Worm (Caenorhabditis elegans) whole organism, young adult: ENCODE measurements around the gene F11F1.1.

Source experiments
- B0019.2 ChIP-seq: fragments of 200-800 bp; sonication (Bioruptor generic); conservative IDR thresholded peaks from 2 replicates; pipeline ENCODE4 v1.3.6; 2022; ENCODE audit warnings: missing genetic modification reagents, missing genetic modification characterization, missing compliant biosample characterization
- F10E7.11 ChIP-seq: sonication (generic microtip); optimal IDR thresholded peaks from 2 replicates; lab custom pipeline; 2017; ENCODE audit warnings: mild to moderate bottlenecking, missing genetic modification characterization, moderate library complexity, missing compliant biosample characterization
- F33H1.4 ChIP-seq: fragments of 200-800 bp; sonication (Bioruptor generic); IDR thresholded peaks from 2 replicates; pipeline ENCODE4 v1.3.6; 2022; ENCODE audit warnings: missing genetic modification reagents, missing genetic modification characterization, missing compliant biosample characterization
- F37B4.10 ChIP-seq: fragments of 200-800 bp; sonication (Bioruptor generic); IDR thresholded peaks from 2 replicates; pipeline ENCODE4 v1.3.6; 2022; ENCODE audit warnings: missing genetic modification characterization, missing compliant biosample characterization
- F39B2.1 ChIP-seq: fragments of 200-800 bp; sonication (Bioruptor generic); IDR thresholded peaks from 2 replicates; pipeline ENCODE4 v1.3.6; 2022; ENCODE audit warnings: missing genetic modification reagents, missing genetic modification characterization, missing compliant biosample characterization
- F57A8.1 ChIP-seq: fragments of 200-800 bp; sonication (Bioruptor generic); optimal IDR thresholded peaks from 2 replicates; lab custom pipeline; 2018; ENCODE audit warnings: mild to moderate bottlenecking, missing genetic modification characterization, moderate library complexity, missing compliant biosample characterization
- K12H6.12 ChIP-seq: fragments of 200-800 bp; sonication (Bioruptor generic); optimal IDR thresholded peaks from 2 replicates; lab custom pipeline; 2018; ENCODE audit warnings: mild to moderate bottlenecking, missing genetic modification characterization, missing compliant biosample characterization
- T07F8.4 ChIP-seq: sonication (generic microtip); optimal IDR thresholded peaks from 2 replicates; lab custom pipeline; 2016; ENCODE audit warnings: mild to moderate bottlenecking, missing genetic modification characterization, moderate library complexity, missing compliant biosample characterization
- Y53G8AR.9 ChIP-seq: fragments of 200-800 bp; sonication (Bioruptor generic); conservative IDR thresholded peaks from 2 replicates; pipeline ENCODE4 v1.3.6; 2022; ENCODE audit warnings: missing genetic modification reagents, missing genetic modification characterization, missing compliant biosample characterization
- Y56A3A.18 ChIP-seq: fragments of 200-800 bp; sonication (Bioruptor generic); IDR thresholded peaks from 2 replicates; pipeline ENCODE4 v1.3.6; 2022; ENCODE audit warnings: missing genetic modification reagents, missing genetic modification characterization, missing compliant biosample characterization
- Y67H2A.10 ChIP-seq: fragments of 200-800 bp; sonication (Bioruptor generic); conservative IDR thresholded peaks from 2 replicates; pipeline ENCODE4 v1.3.6; 2022; ENCODE audit warnings: missing genetic modification reagents, missing genetic modification characterization, missing compliant biosample characterization
- ZK185.1 ChIP-seq: sonication (generic microtip); optimal IDR thresholded peaks from 2 replicates; lab custom pipeline; 2016; ENCODE audit warnings: mild to moderate bottlenecking, missing genetic modification characterization, missing compliant biosample characterization; ENCODE audit not compliant: poor library complexity, severe bottlenecking
- aptf-2 ChIP-seq: fragments of 200-800 bp; sonication (Bioruptor generic); conservative IDR thresholded peaks from 2 replicates; pipeline ENCODE4 v1.3.6; 2022; ENCODE audit warnings: missing genetic modification reagents, missing genetic modification characterization, missing compliant biosample characterization
- atf-7 ChIP-seq: sonication (generic microtip); optimal IDR thresholded peaks from 2 replicates; lab custom pipeline; 2017; ENCODE audit warnings: mild to moderate bottlenecking, missing genetic modification characterization, missing compliant biosample characterization
- athp-1 ChIP-seq: sonication (generic microtip); optimal IDR thresholded peaks from 2 replicates; lab custom pipeline; 2017; ENCODE audit warnings: mild to moderate bottlenecking, missing genetic modification characterization, missing compliant biosample characterization
- attf-6 ChIP-seq: fragments of 200-800 bp; sonication (Bioruptor generic); IDR thresholded peaks from 2 replicates; pipeline ENCODE4 v1.3.6; 2022; ENCODE audit warnings: missing genetic modification reagents, missing genetic modification characterization, missing compliant biosample characterization
- ccch-3 ChIP-seq: fragments of 200-800 bp; sonication (Bioruptor generic); optimal IDR thresholded peaks from 2 replicates; lab custom pipeline; 2018; ENCODE audit warnings: mild to moderate bottlenecking, missing genetic modification characterization, missing compliant biosample characterization
- cebp-1 ChIP-seq, 2 experiments: fragments of 200-800 bp in 1 of 2; sonication (Bioruptor generic) in 1 of 2; sonication (generic microtip) in 1 of 2; IDR thresholded peaks in 1 of 2; optimal IDR thresholded peaks in 1 of 2; 2 replicates each; pipeline versions ENCODE4 v1.3.6 to Lab custom; 2017 to 2022; ENCODE audit warnings: missing compliant biosample characterization in 2 of 2, missing genetic modification characterization in 2 of 2, mild to moderate bottlenecking in 1 of 2, missing genetic modification reagents in 1 of 2, moderate library complexity in 1 of 2
- cebp-2 ChIP-seq: fragments of 200-800 bp; sonication (Bioruptor generic); IDR thresholded peaks from 2 replicates; pipeline ENCODE4 v1.3.6; 2022; ENCODE audit warnings: missing genetic modification characterization, missing compliant biosample characterization
- ceh-100 ChIP-seq: fragments of 200-800 bp; sonication (Bioruptor generic); IDR thresholded peaks from 2 replicates; pipeline ENCODE4 v1.3.6; 2022; ENCODE audit warnings: missing genetic modification reagents, missing genetic modification characterization, missing compliant biosample characterization
- ceh-27 ChIP-seq: fragments of 200-800 bp; sonication (Bioruptor generic); optimal IDR thresholded peaks from 2 replicates; lab custom pipeline; 2018; ENCODE audit warnings: mild to moderate bottlenecking, missing genetic modification characterization, moderate library complexity, missing compliant biosample characterization
- ceh-40 ChIP-seq: fragments of 200-800 bp; sonication (Bioruptor generic); IDR thresholded peaks from 2 replicates; pipeline ENCODE4 v1.3.6; 2022; ENCODE audit warnings: missing genetic modification characterization, missing compliant biosample characterization
- ceh-58 ChIP-seq: fragments of 200-800 bp; sonication (Bioruptor generic); IDR thresholded peaks from 2 replicates; pipeline ENCODE4 v1.3.6; 2022; ENCODE audit warnings: missing genetic modification characterization, missing compliant biosample characterization
- dpl-1 ChIP-seq: fragments of 150-350 bp; optimal IDR thresholded peaks from 2 replicates; lab custom pipeline; 2014; ENCODE audit warnings: missing biosample characterization, missing genetic modification reagents, missing genetic modification characterization
- ets-4 ChIP-seq: fragments of 200-800 bp; sonication (Bioruptor generic); optimal IDR thresholded peaks from 2 replicates; lab custom pipeline; 2018; ENCODE audit warnings: mild to moderate bottlenecking, missing genetic modification characterization, missing compliant biosample characterization
- fkh-3 ChIP-seq: sonication (generic microtip); optimal IDR thresholded peaks from 2 replicates; lab custom pipeline; 2016; ENCODE audit warnings: mild to moderate bottlenecking, missing genetic modification characterization, missing compliant biosample characterization
- him-1 ChIP-seq: sonication (generic microtip); optimal IDR thresholded peaks from 2 replicates; lab custom pipeline; 2016; ENCODE audit warnings: missing genotype, missing genetic modification reagents, missing genetic modification characterization, missing compliant biosample characterization
- lin-26 ChIP-seq: fragments of 200-800 bp; sonication (Bioruptor generic); IDR thresholded peaks from 2 replicates; pipeline ENCODE4 v1.3.6; 2022; ENCODE audit warnings: missing genetic modification reagents, missing genetic modification characterization, missing compliant biosample characterization
- lin-35 ChIP-seq, 3 experiments: fragments of 150-350 bp in 2 of 3; sonication (generic microtip) in 1 of 3; optimal IDR thresholded peaks; 2 replicates each; lab custom pipeline; 2014 to 2018; ENCODE audit warnings: missing biosample characterization in 3 of 3, missing genetic modification characterization in 3 of 3, missing genetic modification reagents in 3 of 3
- lin-54 ChIP-seq: fragments of 200-800 bp; sonication (Bioruptor generic); optimal IDR thresholded peaks from 2 replicates; lab custom pipeline; 2018; ENCODE audit warnings: mild to moderate bottlenecking, missing genetic modification characterization, missing compliant biosample characterization
- lir-1 ChIP-seq: fragments of 200-800 bp; sonication (Bioruptor generic); conservative IDR thresholded peaks from 2 replicates; pipeline ENCODE4 v1.3.6; 2022; ENCODE audit warnings: missing genetic modification reagents, missing genetic modification characterization, missing compliant biosample characterization
- madf-10 ChIP-seq: sonication (generic microtip); optimal IDR thresholded peaks from 2 replicates; lab custom pipeline; 2016; ENCODE audit warnings: mild to moderate bottlenecking, missing genetic modification characterization, missing compliant biosample characterization
- mel-28 ChIP-seq: sonication (generic microtip); optimal IDR thresholded peaks from 2 replicates; lab custom pipeline; 2016; ENCODE audit warnings: borderline replicate concordance, mild to moderate bottlenecking, missing genetic modification characterization, missing compliant biosample characterization
- mes-4 ChIP-seq: sonication (generic microtip); optimal IDR thresholded peaks from 2 replicates; lab custom pipeline; 2016; ENCODE audit warnings: missing genotype, missing genetic modification characterization, missing compliant biosample characterization
- mxl-1 ChIP-seq: sonication (generic microtip); optimal IDR thresholded peaks from 2 replicates; lab custom pipeline; 2016; ENCODE audit warnings: missing genetic modification characterization, missing compliant biosample characterization
- nfyb-1 ChIP-seq: fragments of 200-800 bp; sonication (Bioruptor generic); IDR thresholded peaks from 2 replicates; pipeline ENCODE4 v1.3.6; 2022; ENCODE audit warnings: missing genetic modification reagents, missing genetic modification characterization, missing compliant biosample characterization
- nhr-179 ChIP-seq: sonication (generic microtip); optimal IDR thresholded peaks from 2 replicates; lab custom pipeline; 2016; ENCODE audit warnings: mild to moderate bottlenecking, missing genetic modification characterization, missing compliant biosample characterization
- nhr-90 ChIP-seq: sonication (generic microtip); optimal IDR thresholded peaks from 2 replicates; lab custom pipeline; 2016; ENCODE audit warnings: missing genotype, mild to moderate bottlenecking, missing genetic modification characterization, missing compliant biosample characterization
- pha-4 ChIP-seq: fragments of 150-350 bp; sonication (generic microtip); optimal IDR thresholded peaks from 2 replicates; lab custom pipeline; 2014; ENCODE audit warnings: missing biosample characterization, missing genetic modification reagents, missing genetic modification characterization
- rec-8 ChIP-seq, 2 experiments: sonication (generic microtip); optimal IDR thresholded peaks; 2 replicates each; lab custom pipeline; 2016; ENCODE audit warnings: mild to moderate bottlenecking in 2 of 2, missing genetic modification characterization in 2 of 2, missing genetic modification reagents in 2 of 2, missing genotype in 2 of 2, missing biosample characterization in 1 of 2, missing compliant biosample characterization in 1 of 2, moderate library complexity in 1 of 2
- repo-1 ChIP-seq: sonication (generic microtip); optimal IDR thresholded peaks from 2 replicates; lab custom pipeline; 2017; ENCODE audit warnings: mild to moderate bottlenecking, missing genetic modification characterization, missing compliant biosample characterization
- sea-2 ChIP-seq: fragments of 200-800 bp; sonication (Bioruptor generic); IDR thresholded peaks from 2 replicates; pipeline ENCODE4 v1.3.6; 2022; ENCODE audit warnings: missing genetic modification characterization, missing compliant biosample characterization
- snpc-3.4 ChIP-seq: sonication (generic microtip); optimal IDR thresholded peaks from 2 replicates; lab custom pipeline; 2017; ENCODE audit warnings: missing genetic modification characterization, mild to moderate bottlenecking, missing compliant biosample characterization, antibody characterized with exemption, moderate library complexity, missing genotype, missing genetic modification reagents
- xnd-1 ChIP-seq: sonication (generic microtip); optimal IDR thresholded peaks from 2 replicates; lab custom pipeline; 2016; ENCODE audit warnings: missing genotype, missing genetic modification reagents, missing genetic modification characterization, missing compliant biosample characterization
- zfh-2 ChIP-seq: fragments of 200-800 bp; sonication (Bioruptor generic); conservative IDR thresholded peaks from 2 replicates; pipeline ENCODE4 v1.3.6; 2022; ENCODE audit warnings: missing genetic modification reagents, missing genetic modification characterization, missing compliant biosample characterization
- ztf-26 ChIP-seq: sonication (generic microtip); optimal IDR thresholded peaks from 2 replicates; lab custom pipeline; 2017; ENCODE audit warnings: missing genetic modification characterization, missing compliant biosample characterization
- ztf-28 ChIP-seq: fragments of 200-800 bp; sonication (Bioruptor generic); IDR thresholded peaks from 2 replicates; pipeline ENCODE4 v1.3.6; 2022; ENCODE audit warnings: missing genetic modification reagents, missing genetic modification characterization, missing compliant biosample characterization

F11F1.1 gene

DNA sequence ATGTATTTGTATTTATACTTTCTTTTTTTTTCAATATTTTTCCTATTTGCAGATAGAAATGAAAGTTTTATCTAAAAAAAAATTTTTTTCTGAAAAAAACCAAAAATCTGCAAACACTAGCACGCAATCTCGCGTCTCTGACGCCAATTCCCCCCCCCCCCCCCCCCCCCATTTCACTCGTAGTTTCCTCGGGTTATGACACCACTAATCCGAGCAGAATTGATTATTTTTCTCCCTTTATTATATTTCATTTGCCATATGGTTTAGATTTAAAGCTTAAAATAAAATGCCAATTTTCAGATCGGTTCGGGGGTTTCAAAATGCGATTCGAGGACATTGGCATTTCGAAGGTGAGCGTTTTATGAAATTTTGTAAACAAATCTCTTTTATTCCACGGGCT lies 48.6 kb upstream of the F11F1.1 start, which contains the start of gene mtm-6 (continued):
- TF ChIP-seq mel-28 (tag; lab: Kevin White, UChicago), result no peak
- no peak for TF ChIP-seq dpl-1 (GFP tag; lab: Kevin White, UChicago)
- TF ChIP-seq F33H1.4 (GFP tag; lab: Robert Waterston, UW), result no peak
- TF ChIP-seq ztf-28 (GFP tag; lab: Robert Waterston, UW), result no peak
- no peak for TF ChIP-seq rec-8 (tag; optimal IDR thresholded peaks at IDR 0.05; lab: Kevin White, UChicago)
- peak; percentile 25 for TF ChIP-seq athp-1 (tag; lab: Kevin White, UChicago)
- no peak for TF ChIP-seq lir-1 (GFP tag; lab: Robert Waterston, UW)
- no peak for TF ChIP-seq B0019.2 (GFP tag; lab: Robert Waterston, UW)
- TF ChIP-seq xnd-1 (tag; lab: Kevin White, UChicago), result no peak
- TF ChIP-seq Y67H2A.10, result no peak
- no peak for TF ChIP-seq K12H6.12 (tag; lab: Kevin White, UChicago)
- TF ChIP-seq sea-2, result no peak
- no peak for TF ChIP-seq Y56A3A.18 (GFP tag; lab: Robert Waterston, UW)
- TF ChIP-seq F39B2.1 (GFP tag; lab: Robert Waterston, UW), result no peak
- TF ChIP-seq snpc-3.4, result no peak
- no peak for TF ChIP-seq ets-4 (GFP tag; lab: Kevin White, UChicago)
- TF ChIP-seq attf-6, result no peak
- TF ChIP-seq F57A8.1, result no peak
- no peak for TF ChIP-seq ZK185.1 (tag; lab: Kevin White, UChicago)
- no peak for TF ChIP-seq nhr-179 (tag; lab: Kevin White, UChicago)
- TF ChIP-seq cebp-1 (GFP tag; IDR thresholded peaks at IDR 0.05; lab: Robert Waterston, UW), result no peak
- TF ChIP-seq cebp-1 (tag; optimal IDR thresholded peaks at IDR 0.05; lab: Kevin White, UChicago), result peak; percentile 43
- no peak for TF ChIP-seq nfyb-1 (GFP tag; lab: Robert Waterston, UW)
- no peak for TF ChIP-seq ceh-27
- TF ChIP-seq lin-54, result no peak

DNA sequence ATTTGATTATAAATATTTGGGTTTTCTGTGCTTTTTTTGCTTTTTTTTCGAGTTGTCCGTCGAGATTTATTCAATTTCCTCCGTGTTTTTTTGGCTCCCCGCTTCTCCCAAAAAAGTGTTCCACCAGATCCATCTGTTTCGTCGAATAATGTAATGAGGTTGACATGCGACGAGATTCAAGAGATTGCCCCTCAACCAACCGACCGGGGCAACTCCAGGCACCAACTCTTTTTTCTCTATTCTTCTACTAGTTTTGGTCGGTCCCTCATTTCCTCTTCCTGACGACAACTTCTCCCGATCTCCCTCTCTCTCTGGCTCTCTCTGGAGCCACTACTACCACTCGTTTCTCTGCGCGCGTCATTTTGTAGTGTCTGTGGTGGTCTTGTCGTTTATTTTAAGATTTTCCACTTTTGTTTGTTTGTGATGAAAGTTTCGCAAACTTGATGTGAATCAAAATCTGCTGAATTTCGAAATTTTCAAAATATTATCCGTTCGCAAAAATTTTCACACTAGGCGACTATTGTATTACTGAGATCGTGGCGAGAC lies 47.5 kb upstream of the F11F1.1 start:
- TF ChIP-seq pha-4 (tag; lab: Kevin White, UChicago) (no peak), ZK185.1 (tag; lab: Kevin White, UChicago) (no peak), cebp-1 (GFP tag; IDR thresholded peaks at IDR 0.05; lab: Robert Waterston, UW) (no peak), cebp-1 (tag; optimal IDR thresholded peaks at IDR 0.05; lab: Kevin White, UChicago) (peak; percentile 48), ccch-3 (GFP tag; lab: Kevin White, UChicago) (no peak), nhr-90 (no peak), aptf-2 (no peak), F39B2.1 (GFP tag; lab: Robert Waterston, UW) (no peak), ceh-40 (no peak), Y53G8AR.9 (no peak), rec-8 (tag; optimal IDR thresholded peaks at IDR 0.05; lab: Kevin White, UChicago) (no peak), ztf-26 (tag; lab: Kevin White, UChicago) (no peak), F37B4.10 (no peak), lin-35 (GFP tag; optimal IDR thresholded peaks at IDR 0.05; lab: Kevin White, UChicago) (no peak), zfh-2 (GFP tag; lab: Robert Waterston, UW) (peak; percentile 35; the same call in 1 of the 2 replicates), nfyb-1 (GFP tag; lab: Robert Waterston, UW) (no peak)

DNA sequence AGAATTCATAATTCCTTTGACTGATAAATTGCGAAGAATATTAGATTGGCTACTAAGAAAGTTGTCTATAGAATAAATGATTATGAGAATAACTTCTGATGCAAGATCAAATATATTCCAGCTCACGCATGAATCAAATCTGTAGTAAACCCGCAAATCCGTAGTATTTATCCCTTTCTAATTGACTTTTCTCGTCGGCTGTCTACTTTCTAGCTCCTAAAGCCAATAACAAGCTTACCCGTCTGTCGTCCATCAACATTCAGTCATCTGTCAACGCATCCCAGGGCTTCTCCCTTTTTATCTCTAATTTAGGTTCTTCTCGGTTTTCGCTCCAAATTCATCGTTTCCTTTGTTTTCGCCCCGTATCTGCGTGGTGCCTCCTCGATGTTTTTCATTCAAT lies 46.5 kb upstream of the F11F1.1 start:
- TF ChIP-seq ceh-100 (GFP tag; lab: Robert Waterston, UW), result no peak
- no peak for TF ChIP-seq mes-4
- TF ChIP-seq nhr-90, result no peak
- TF ChIP-seq lin-26 (GFP tag; lab: Robert Waterston, UW), result no peak
- TF ChIP-seq atf-7 (tag; lab: Kevin White, UChicago), result no peak
- TF ChIP-seq T07F8.4 (tag; lab: Kevin White, UChicago), result no peak
- no peak for TF ChIP-seq ceh-58 (GFP tag; lab: Robert Waterston, UW)
- TF ChIP-seq madf-10 (tag; lab: Kevin White, UChicago), result no peak
- no peak for TF ChIP-seq fkh-3 (tag; lab: Kevin White, UChicago)
- TF ChIP-seq repo-1 (tag; lab: Kevin White, UChicago), result no peak
- TF ChIP-seq him-1 (tag; lab: Kevin White, UChicago), result no peak
- no peak for TF ChIP-seq mel-28 (tag; lab: Kevin White, UChicago)
- TF ChIP-seq F10E7.11 (tag; lab: Kevin White, UChicago), result no peak
- TF ChIP-seq mxl-1 (tag; lab: Kevin White, UChicago), result no peak
- no peak for TF ChIP-seq cebp-2 (GFP tag; lab: Robert Waterston, UW)
